Fruit fly (Drosophila melanogaster) whole organism, embryonic: ENCODE data around the gene NaPi-III.

ENCODE experiments used
- B-H2 ChIP-seq: fragments of 200-800 bp; sonication (Bioruptor generic); optimal IDR thresholded peaks from 2 replicates; lab custom pipeline; 2018; ENCODE audit warnings: missing biosample characterization, mild to moderate bottlenecking, missing genetic modification characterization
- CG1233 ChIP-seq: fragments of 200-800 bp; sonication (Bioruptor generic); optimal IDR thresholded peaks from 4 replicates; lab custom pipeline; 2018; ENCODE audit warnings: missing biosample characterization, mild to moderate bottlenecking, missing genetic modification characterization
- CG12769 ChIP-seq: fragments of 200-800 bp; sonication (Bioruptor generic); optimal IDR thresholded peaks from 2 replicates; lab custom pipeline; 2019; ENCODE audit warnings: missing biosample characterization, mild to moderate bottlenecking, missing genetic modification characterization, moderate library complexity
- CG13775 ChIP-seq: fragments of 200-800 bp; sonication (Bioruptor generic); optimal IDR thresholded peaks from 3 replicates; lab custom pipeline; 2017; ENCODE audit warnings: missing biosample characterization, mild to moderate bottlenecking, missing genetic modification characterization
- CG14965 ChIP-seq: fragments of 200-800 bp; sonication (Bioruptor generic); optimal IDR thresholded peaks from 2 replicates; lab custom pipeline; 2016; ENCODE audit warnings: missing biosample characterization, missing genetic modification characterization, borderline replicate concordance
- CG15011 ChIP-seq: fragments of 200-800 bp; sonication (Bioruptor generic); optimal IDR thresholded peaks from 3 replicates; lab custom pipeline; 2018; ENCODE audit warnings: missing biosample characterization, mild to moderate bottlenecking, missing genetic modification characterization
- CG16813 ChIP-seq: fragments of 200-800 bp; sonication (Bioruptor generic); IDR thresholded peaks from 3 replicates; pipeline ENCODE4 v1.3.6; 2022; ENCODE audit warnings: missing biosample characterization, missing genetic modification characterization; ENCODE audit not compliant: partially characterized antibody
- CG17328 ChIP-seq: fragments of 200-800 bp; sonication (Bioruptor generic); IDR thresholded peaks from 2 replicates; pipeline ENCODE4 v1.3.6; 2022; ENCODE audit warnings: missing biosample characterization, missing genetic modification characterization
- CG17359 ChIP-seq: fragments of 200-800 bp; sonication (Bioruptor generic); optimal IDR thresholded peaks from 3 replicates; lab custom pipeline; 2018; ENCODE audit warnings: missing biosample characterization, mild to moderate bottlenecking, missing genetic modification characterization, moderate library complexity
- CG17568 ChIP-seq: fragments of 200-800 bp; sonication (Bioruptor generic); optimal IDR thresholded peaks from 2 replicates; lab custom pipeline; 2018; ENCODE audit warnings: missing biosample characterization, mild to moderate bottlenecking, missing genetic modification characterization, moderate library complexity
- CG17912 ChIP-seq: fragments of 200-800 bp; sonication (Bioruptor generic); optimal IDR thresholded peaks from 2 replicates; lab custom pipeline; 2018; ENCODE audit warnings: missing biosample characterization, mild to moderate bottlenecking, missing genetic modification characterization
- CG33213 ChIP-seq: fragments of 200-800 bp; sonication (Bioruptor generic); optimal IDR thresholded peaks from 3 replicates; lab custom pipeline; 2016; ENCODE audit warnings: missing biosample characterization, missing genetic modification characterization
- CG6791 ChIP-seq: fragments of 200-800 bp; sonication (Bioruptor generic); IDR thresholded peaks from 3 replicates; pipeline ENCODE4 v1.3.6; 2022; ENCODE audit warnings: missing biosample characterization, missing genetic modification characterization; ENCODE audit not compliant: partially characterized antibody
- CG7372 ChIP-seq: fragments of 200-800 bp; sonication (Bioruptor generic); IDR thresholded peaks from 2 replicates; pipeline ENCODE4 v1.3.6; 2022; ENCODE audit warnings: missing biosample characterization, missing genetic modification characterization
- CG7963 ChIP-seq: fragments of 200-800 bp; sonication (Bioruptor generic); IDR thresholded peaks from 3 replicates; pipeline ENCODE4 v1.3.6; 2022; ENCODE audit warnings: missing biosample characterization, missing genetic modification characterization; ENCODE audit not compliant: partially characterized antibody
- CG8089 ChIP-seq: fragments of 200-800 bp; sonication (Bioruptor generic); optimal IDR thresholded peaks from 3 replicates; lab custom pipeline; 2016; ENCODE audit warnings: missing biosample characterization, missing genetic modification characterization
- CG9797 ChIP-seq: fragments of 200-800 bp; sonication (Bioruptor generic); optimal IDR thresholded peaks from 3 replicates; lab custom pipeline; 2018; ENCODE audit warnings: missing biosample characterization, mild to moderate bottlenecking, missing genetic modification characterization
- CG9876 ChIP-seq: fragments of 200-800 bp; sonication (Bioruptor generic); optimal IDR thresholded peaks from 2 replicates; lab custom pipeline; 2016; ENCODE audit warnings: missing biosample characterization, missing genetic modification characterization
- Dad ChIP-seq: fragments of 200-800 bp; sonication (Bioruptor generic); optimal IDR thresholded peaks from 3 replicates; lab custom pipeline; 2016; ENCODE audit warnings: missing biosample characterization, missing genetic modification characterization
- Dref ChIP-seq: fragments of 200-800 bp; sonication (Bioruptor generic); IDR thresholded peaks from 2 replicates; pipeline ENCODE4 v1.3.6; 2022; ENCODE audit warnings: missing biosample characterization, missing genetic modification characterization
- E2f2 ChIP-seq: fragments of 200-800 bp; sonication (Bioruptor generic); IDR thresholded peaks from 2 replicates; pipeline ENCODE4 v1.3.6; 2022; ENCODE audit warnings: missing biosample characterization, missing genetic modification characterization
- Elba2 ChIP-seq: fragments of 200-800 bp; sonication (Bioruptor generic); optimal IDR thresholded peaks from 3 replicates; lab custom pipeline; 2016; ENCODE audit warnings: missing biosample characterization, missing genetic modification characterization
- Fer1 ChIP-seq: fragments of 200-800 bp; sonication (Bioruptor generic); optimal IDR thresholded peaks from 2 replicates; lab custom pipeline; 2017; ENCODE audit warnings: missing biosample characterization, mild to moderate bottlenecking, missing genetic modification characterization
- HLH54F ChIP-seq: fragments of 200-800 bp; sonication (Bioruptor generic); optimal IDR thresholded peaks from 3 replicates; lab custom pipeline; 2016; ENCODE audit warnings: missing biosample characterization, missing genetic modification characterization
- Hmr ChIP-seq: fragments of 200-800 bp; sonication (Bioruptor generic); optimal IDR thresholded peaks from 3 replicates; lab custom pipeline; 2017; ENCODE audit warnings: mild to moderate bottlenecking, missing biosample characterization, missing genetic modification reagents, missing genetic modification characterization
- Hr3 ChIP-seq: fragments of 200-800 bp; sonication (Bioruptor generic); optimal IDR thresholded peaks from 3 replicates; lab custom pipeline; 2016; ENCODE audit warnings: missing biosample characterization, missing genetic modification characterization
- Lpt ChIP-seq: fragments of >200 bp; optimal IDR thresholded peaks from 2 replicates; lab custom pipeline; 2018; ENCODE audit warnings: missing biosample characterization, missing genetic modification characterization
- Mrtf ChIP-seq: fragments of 200-800 bp; sonication (Bioruptor generic); IDR thresholded peaks from 3 replicates; pipeline ENCODE4 v1.3.6; 2022; ENCODE audit warnings: missing biosample characterization, missing genetic modification characterization
- NC2α ChIP-seq: fragments of 200-800 bp; sonication (Bioruptor generic); optimal IDR thresholded peaks from 2 replicates; lab custom pipeline; 2016; ENCODE audit warnings: missing biosample characterization, missing genetic modification characterization
- NfI ChIP-seq: fragments of 200-800 bp; sonication (Bioruptor generic); optimal IDR thresholded peaks from 3 replicates; lab custom pipeline; 2018; ENCODE audit warnings: missing biosample characterization, mild to moderate bottlenecking, missing genetic modification characterization, moderate library complexity
- ac ChIP-seq: fragments of 200-800 bp; sonication (Bioruptor generic); optimal IDR thresholded peaks from 3 replicates; lab custom pipeline; 2017; ENCODE audit warnings: missing biosample characterization, mild to moderate bottlenecking, missing genetic modification characterization
- bbx ChIP-seq: fragments of 200-800 bp; sonication (Bioruptor generic); IDR thresholded peaks from 2 replicates; pipeline ENCODE4 v1.3.6; 2022; ENCODE audit warnings: missing biosample characterization, missing genetic modification characterization; ENCODE audit not compliant: partially characterized antibody
- dan ChIP-seq: fragments of 200-800 bp; sonication (Bioruptor generic); IDR thresholded peaks from 2 replicates; pipeline ENCODE4 v1.3.6; 2022; ENCODE audit warnings: missing biosample characterization, missing genetic modification characterization
- danr ChIP-seq: fragments of 200-800 bp; sonication (Bioruptor generic); IDR thresholded peaks from 2 replicates; pipeline ENCODE4 v1.3.6; 2022; ENCODE audit warnings: missing biosample characterization, missing genetic modification characterization
- dimm ChIP-seq: fragments of 200-800 bp; sonication (Bioruptor generic); IDR thresholded peaks from 2 replicates; pipeline ENCODE4 v1.3.6; 2022; ENCODE audit warnings: missing biosample characterization, missing genetic modification characterization
- eyg ChIP-seq: fragments of 200-800 bp; sonication (Bioruptor generic); optimal IDR thresholded peaks from 3 replicates; lab custom pipeline; 2016; ENCODE audit warnings: missing biosample characterization, missing genetic modification characterization
- gt ChIP-seq: fragments of 200-800 bp; sonication (Bioruptor generic); IDR thresholded peaks from 2 replicates; pipeline ENCODE4 v1.3.6; 2022; ENCODE audit warnings: missing biosample characterization, missing genetic modification characterization
- h ChIP-seq: fragments of >200 bp; optimal IDR thresholded peaks from 2 replicates; lab custom pipeline; 2017
- lab ChIP-seq: fragments of 200-800 bp; sonication (Bioruptor generic); optimal IDR thresholded peaks from 3 replicates; lab custom pipeline; 2017; ENCODE audit warnings: missing biosample characterization, missing genetic modification characterization, mild to moderate bottlenecking, moderate library complexity, missing genetic modification reagents
- nau ChIP-seq: fragments of 200-800 bp; sonication (Bioruptor generic); optimal IDR thresholded peaks from 3 replicates; lab custom pipeline; 2017; ENCODE audit warnings: missing biosample characterization, mild to moderate bottlenecking, missing genetic modification characterization, missing genetic modification reagents
- pan ChIP-seq, 4 experiments: fragments of >200 bp in 3 of 4; fragments of 200-800 bp in 1 of 4; sonication (Bioruptor generic) in 1 of 4; optimal IDR thresholded peaks in 3 of 4; IDR thresholded peaks in 1 of 4; 2 replicates each; pipeline versions ENCODE4 v1.3.6 to Lab custom; 2017 to 2022; ENCODE audit warnings: missing biosample characterization in 2 of 4, missing genetic modification characterization in 2 of 4, mixed read lengths in 1 of 4
- pzg ChIP-seq: fragments of 200-800 bp; sonication (Bioruptor generic); optimal IDR thresholded peaks from 3 replicates; lab custom pipeline; 2018; ENCODE audit warnings: missing biosample characterization, mild to moderate bottlenecking, missing genetic modification characterization, moderate library complexity
- row ChIP-seq: fragments of 200-800 bp; sonication (Bioruptor generic); IDR thresholded peaks from 3 replicates; pipeline ENCODE4 v1.3.6; 2022; ENCODE audit warnings: missing biosample characterization, missing genetic modification characterization
- sc ChIP-seq, 3 experiments: fragments of >200 bp in 2 of 3; fragments of 200-800 bp in 1 of 3; sonication (Bioruptor generic) in 1 of 3; optimal IDR thresholded peaks; 2 replicates in 2 of 3; 3 replicates in 1 of 3; lab custom pipeline; 2017; ENCODE audit warnings: mild to moderate bottlenecking in 1 of 3, missing biosample characterization in 1 of 3, missing genetic modification characterization in 1 of 3, missing genetic modification reagents in 1 of 3
- sim ChIP-seq: fragments of 200-800 bp; sonication (Bioruptor generic); IDR thresholded peaks from 2 replicates; pipeline ENCODE4 v1.3.6; 2022; ENCODE audit warnings: missing biosample characterization, missing genetic modification characterization
- slbo ChIP-seq: fragments of 200-800 bp; sonication (Bioruptor generic); IDR thresholded peaks from 2 replicates; pipeline ENCODE4 v1.3.6; 2022; ENCODE audit warnings: missing biosample characterization, missing genetic modification characterization
- tap ChIP-seq: fragments of 200-800 bp; optimal IDR thresholded peaks from 3 replicates; lab custom pipeline; 2019; ENCODE audit warnings: missing biosample characterization, mild to moderate bottlenecking, missing genetic modification characterization, moderate library complexity
- ttk ChIP-seq: fragments of 200-800 bp; sonication (Bioruptor generic); IDR thresholded peaks from 2 replicates; pipeline ENCODE4 v2.1.2; 2022; ENCODE audit warnings: missing biosample characterization, missing genetic modification characterization
- twi ChIP-seq: fragments of 200-800 bp; optimal IDR thresholded peaks from 2 replicates; lab custom pipeline; 2019; ENCODE audit warnings: missing biosample characterization, mild to moderate bottlenecking, missing genetic modification characterization, moderate library complexity
- usp ChIP-seq: fragments of >200 bp; optimal IDR thresholded peaks from 2 replicates; lab custom pipeline; 2017; ENCODE audit warnings: missing biosample characterization, missing genetic modification characterization

NaPi-III gene

dm6 chr3L:11093046-11093520 lies 30.1 kb upstream of the NaPi-III start, which contains the start of gene JIL-1 (continued):
- peak; percentile 64 for TF ChIP-seq CG17328 (GFP tag; lab: Robert Waterston, UW)
- peak; percentile 40 for TF ChIP-seq Elba2 (GFP tag; lab: Kevin White, UChicago)
- peak; percentile 79 for TF ChIP-seq pzg (GFP tag; lab: Kevin White, UChicago)
- TF ChIP-seq CG15011 (GFP tag; lab: Kevin White, UChicago): no peak
- TF ChIP-seq sim: no peak
- peak; percentile 89 for TF ChIP-seq bbx (GFP tag; lab: Robert Waterston, UW)
- peak; percentile 69 for TF ChIP-seq Dad (GFP tag; lab: Kevin White, UChicago)
- no peak for TF ChIP-seq eyg (GFP tag; lab: Kevin White, UChicago)
- peak; percentile 18 for TF ChIP-seq CG9797 (GFP tag; lab: Kevin White, UChicago)
- TF ChIP-seq h: no peak
- TF ChIP-seq sc (optimal IDR thresholded peaks at IDR 0.05; lab: Kevin White, UChicago): no peak
- no peak for TF ChIP-seq sc (GFP tag; optimal IDR thresholded peaks at IDR 0.05; lab: Kevin White, UChicago)
- TF ChIP-seq CG33213 (GFP tag; lab: Kevin White, UChicago): peak; percentile 58
- TF ChIP-seq CG17568 (GFP tag; lab: Kevin White, UChicago): peak; percentile 25
- TF ChIP-seq CG14965 (GFP tag; lab: Kevin White, UChicago): no peak
- no peak for TF ChIP-seq Lpt (GFP tag; lab: Kevin White, UChicago)
- peak; percentile 86 for TF ChIP-seq B-H2 (GFP tag; lab: Kevin White, UChicago)
- TF ChIP-seq tap (tag; lab: Kevin White, UChicago): no peak
- peak; percentile 84 for TF ChIP-seq Dref (GFP tag; lab: Robert Waterston, UW)
- TF ChIP-seq Hmr (GFP tag; lab: Kevin White, UChicago): peak; percentile 77
- TF ChIP-seq NfI (GFP tag; lab: Kevin White, UChicago): peak; percentile 72
- TF ChIP-seq CG13775 (GFP tag; lab: Kevin White, UChicago): peak; percentile 37
- TF ChIP-seq CG6791: peak; percentile 91
- TF ChIP-seq danr (GFP tag; lab: Robert Waterston, UW): no peak
- TF ChIP-seq usp (GFP tag; lab: Kevin White, UChicago): no peak
- no peak for TF ChIP-seq gt (GFP tag; lab: Robert Waterston, UW)
- TF ChIP-seq dimm (GFP tag; lab: Robert Waterston, UW): no peak
- no peak for TF ChIP-seq NC2α (GFP tag; lab: Kevin White, UChicago)
- no peak for TF ChIP-seq CG8089 (GFP tag; lab: Kevin White, UChicago)
- TF ChIP-seq lab (GFP tag; lab: Kevin White, UChicago): peak; percentile 65
- no peak for TF ChIP-seq ac (GFP tag; lab: Kevin White, UChicago)
- TF ChIP-seq CG12769 (tag; lab: Kevin White, UChicago): peak; percentile 35
- TF ChIP-seq dan: no peak
- TF ChIP-seq nau (GFP tag; lab: Kevin White, UChicago): no peak
- TF ChIP-seq twi (tag; lab: Kevin White, UChicago): no peak
- peak; percentile 65 for TF ChIP-seq Hr3 (GFP tag; lab: Kevin White, UChicago)
- no peak for TF ChIP-seq CG9876 (GFP tag; lab: Kevin White, UChicago)
- TF ChIP-seq ttk (GFP tag; lab: Robert Waterston, UW): peak; percentile 37; the same call in 1 of the 2 replicates
- TF ChIP-seq HLH54F (GFP tag; lab: Kevin White, UChicago): peak; percentile 69
- peak; percentile 60 for TF ChIP-seq Fer1 (GFP tag; lab: Kevin White, UChicago)
- peak; percentile 62 for TF ChIP-seq CG17359 (tag; lab: Kevin White, UChicago)
- TF ChIP-seq CG16813 (GFP tag; lab: Robert Waterston, UW): peak; percentile 89
- TF ChIP-seq CG17912: peak; percentile 19
- no peak for TF ChIP-seq pan (optimal IDR thresholded peaks at IDR 0.05; lab: Kevin White, UChicago)
- TF ChIP-seq pan (GFP tag; optimal IDR thresholded peaks at IDR 0.05 in 1 of 2, IDR thresholded peaks at IDR 0.05 in 1 of 2): peak in 1 of 2 experiments; percentile 68
- peak; percentile 79 for TF ChIP-seq CG7963 (GFP tag; lab: Robert Waterston, UW)
- peak; percentile 49 for TF ChIP-seq E2f2 (GFP tag; lab: Robert Waterston, UW)
- peak; percentile 48; the same call in 1 of the 2 replicates for TF ChIP-seq CG7372 (GFP tag; lab: Robert Waterston, UW)
- peak; percentile 93 for TF ChIP-seq row (GFP tag; lab: Robert Waterston, UW)
- TF ChIP-seq Mrtf (GFP tag; lab: Robert Waterston, UW): peak; percentile 55; the same call in 1 of the 3 replicates
- peak; percentile 93 for TF ChIP-seq slbo (GFP tag; lab: Robert Waterston, UW)
- peak; percentile 56 for TF ChIP-seq CG1233
